Fruit fly (Drosophila melanogaster): ENCODE data around the gene Cyp6d4.

Gene Cyp6d4

dm6 chr3R:22698208-22698607 lies at the start of gene Cyp6d4:
Gene Cyp6d4 (plus strand): TSS chr3R:22698319.
- TF ChIP-seq noc (tag; optimal IDR thresholded peaks at IDR 0.05), result no peak

dm6 chr3R:22649859-22650258 lies 48.3 kb upstream of the Cyp6d4 start:
- TF ChIP-seq noc (tag; optimal IDR thresholded peaks at IDR 0.05), result no peak

- TF ChIP-seq noc (tag; optimal IDR thresholded peaks at IDR 0.05), result no peak
Measured at dm6 chr3R:22663115-22663514, 35.0 kb upstream of the Cyp6d4 start.

dm6 chr3R:22664274-22664673 lies 33.8 kb upstream of the Cyp6d4 start:
- TF ChIP-seq noc (tag; optimal IDR thresholded peaks at IDR 0.05), result no peak

dm6 chr3R:22666449-22667283 lies 31.5 kb upstream of the Cyp6d4 start:
- no peak for TF ChIP-seq noc (tag; optimal IDR thresholded peaks at IDR 0.05)

dm6 chr3R:22667284-22667958 lies 30.7 kb upstream of the Cyp6d4 start:
- TF ChIP-seq noc (tag; optimal IDR thresholded peaks at IDR 0.05), result peak; percentile 61

dm6 chr3R:22667959-22668316 lies 30.2 kb upstream of the Cyp6d4 start:
- TF ChIP-seq noc (tag; optimal IDR thresholded peaks at IDR 0.05), result no peak

dm6 chr3R:22668622-22669021 lies 29.5 kb upstream of the Cyp6d4 start:
- TF ChIP-seq noc (tag; optimal IDR thresholded peaks at IDR 0.05), result no peak

dm6 chr3R:22669121-22669520 lies 29.0 kb upstream of the Cyp6d4 start:
- TF ChIP-seq noc (tag; optimal IDR thresholded peaks at IDR 0.05), result no peak

dm6 chr3R:22669789-22670426 lies 28.2 kb upstream of the Cyp6d4 start:
- no peak for TF ChIP-seq noc (tag; optimal IDR thresholded peaks at IDR 0.05)

- TF ChIP-seq noc (tag; optimal IDR thresholded peaks at IDR 0.05), result no peak
Measured at dm6 chr3R:22672695-22673346, 25.3 kb upstream of the Cyp6d4 start.

dm6 chr3R:22673528-22673959 lies 24.6 kb upstream of the Cyp6d4 start:
- peak; percentile 49 for TF ChIP-seq noc (tag; optimal IDR thresholded peaks at IDR 0.05)

- TF ChIP-seq noc (tag; optimal IDR thresholded peaks at IDR 0.05), result no peak
Measured at dm6 chr3R:22675447-22675846, 22.7 kb upstream of the Cyp6d4 start.

- peak; percentile 94 for TF ChIP-seq noc (tag; optimal IDR thresholded peaks at IDR 0.05)
Measured at dm6 chr3R:22684044-22684947, 13.8 kb upstream of the Cyp6d4 start.

dm6 chr3R:22684948-22685253 lies 13.2 kb upstream of the Cyp6d4 start:
- no peak for TF ChIP-seq noc (tag; optimal IDR thresholded peaks at IDR 0.05)
